Worm (Caenorhabditis elegans) whole organism, L1 larva: ENCODE results near the gene irld-64.

ENCODE experiments used
- aly-2 ChIP-seq: fragments of 150-350 bp; optimal IDR thresholded peaks from 2 replicates; lab custom pipeline; 2014; ENCODE audit warnings: missing biosample characterization, missing genetic modification characterization
- ces-1 ChIP-seq: fragments of 150-350 bp; optimal IDR thresholded peaks from 2 replicates; lab custom pipeline; 2014; ENCODE audit warnings: missing biosample characterization, missing genetic modification reagents, missing genetic modification characterization
- egl-27 ChIP-seq, 2 experiments: fragments of 150-350 bp in 1 of 2; sonication (generic microtip); optimal IDR thresholded peaks; 3 replicates each; lab custom pipeline; 2017 to 2018; ENCODE audit warnings: missing biosample characterization in 2 of 2, missing genetic modification characterization in 2 of 2, missing genetic modification reagents in 2 of 2
- fos-1 ChIP-seq: fragments of 150-350 bp; optimal IDR thresholded peaks from 2 replicates; lab custom pipeline; 2014; ENCODE audit warnings: missing biosample characterization, missing genetic modification characterization
- lin-35 ChIP-seq, 2 experiments: fragments of 150-350 bp; optimal IDR thresholded peaks; 2 replicates each; lab custom pipeline; 2014; ENCODE audit warnings: missing biosample characterization in 2 of 2, missing genetic modification characterization in 2 of 2, missing genetic modification reagents in 2 of 2
- nhr-11 ChIP-seq: fragments of 150-350 bp; optimal IDR thresholded peaks from 2 replicates; lab custom pipeline; 2014; ENCODE audit warnings: missing biosample characterization, missing genetic modification characterization
- pqm-1 ChIP-seq: sonication (generic microtip); optimal IDR thresholded peaks from 3 replicates; lab custom pipeline; 2017; ENCODE audit warnings: missing biosample characterization, missing genetic modification characterization
- skn-1 ChIP-seq: fragments of 150-350 bp; optimal IDR thresholded peaks from 2 replicates; lab custom pipeline; 2014; ENCODE audit warnings: missing biosample characterization, missing genetic modification characterization
- snpc-4 ChIP-seq: fragments of 150-350 bp; optimal IDR thresholded peaks from 2 replicates; lab custom pipeline; 2014; ENCODE audit warnings: missing biosample characterization, missing genetic modification characterization
- snu-23 ChIP-seq: sonication (generic microtip); optimal IDR thresholded peaks from 2 replicates; lab custom pipeline; 2016; ENCODE audit warnings: missing genetic modification characterization, missing compliant biosample characterization
- sptf-1 ChIP-seq: fragments of 150-350 bp; optimal IDR thresholded peaks from 2 replicates; lab custom pipeline; 2014; ENCODE audit warnings: missing biosample characterization, missing genetic modification characterization
- tbx-2 ChIP-seq: sonication (generic microtip); optimal IDR thresholded peaks from 2 replicates; lab custom pipeline; 2016; ENCODE audit warnings: missing genetic modification characterization, missing compliant biosample characterization
- unc-86 ChIP-seq: sonication (generic microtip); optimal IDR thresholded peaks from 2 replicates; lab custom pipeline; 2016; ENCODE audit warnings: missing genetic modification characterization, missing compliant biosample characterization
- ztf-11 ChIP-seq, 2 experiments: sonication (generic microtip); optimal IDR thresholded peaks; 2 replicates each; lab custom pipeline; 2016 to 2017; ENCODE audit warnings: missing genetic modification characterization in 2 of 2, missing biosample characterization in 1 of 2, missing compliant biosample characterization in 1 of 2

ce11 chrII:2967064-2967463 lies 36.7 kb upstream of the irld-64 start:
- TF ChIP-seq egl-27 (tag; optimal IDR thresholded peaks at IDR 0.05; lab: Kevin White, UChicago): no peak
- no peak for TF ChIP-seq nhr-11 (tag; lab: Kevin White, UChicago)
- TF ChIP-seq snpc-4 (tag; lab: Kevin White, UChicago): no peak
- TF ChIP-seq aly-2: no peak
- TF ChIP-seq ztf-11 (tag; optimal IDR thresholded peaks at IDR 0.05; lab: Kevin White, UChicago): no peak
- TF ChIP-seq tbx-2 (tag; lab: Kevin White, UChicago): peak; percentile 37
- no peak for TF ChIP-seq unc-86
- TF ChIP-seq sptf-1: no peak
- TF ChIP-seq ces-1 (GFP tag; lab: Kevin White, UChicago): no peak
- TF ChIP-seq fos-1 (tag; lab: Kevin White, UChicago): no peak
- TF ChIP-seq pqm-1 (tag; lab: Kevin White, UChicago): no peak
- no peak for TF ChIP-seq lin-35 (GFP tag; optimal IDR thresholded peaks at IDR 0.05; lab: Kevin White, UChicago)
- TF ChIP-seq skn-1 (tag; lab: Kevin White, UChicago): no peak
- TF ChIP-seq snu-23 (GFP tag; lab: Kevin White, UChicago): peak; percentile 7
